Worm (Caenorhabditis elegans) whole organism, L1 larva: ENCODE measurements around the gene ric-3.

Experiments
- C04F5.9 ChIP-seq: sonication (generic microtip); optimal IDR thresholded peaks from 2 replicates; lab custom pipeline; 2016; ENCODE audit warnings: missing genetic modification characterization, missing compliant biosample characterization
- C16A3.4 ChIP-seq: fragments of 150-350 bp; optimal IDR thresholded peaks from 2 replicates; lab custom pipeline; 2014; ENCODE audit warnings: missing biosample characterization, missing genetic modification characterization
- C34B4.2 ChIP-seq: sonication (generic microtip); optimal IDR thresholded peaks from 2 replicates; lab custom pipeline; 2017; ENCODE audit warnings: mild to moderate bottlenecking, missing genetic modification characterization, missing compliant biosample characterization
- F16B12.6 ChIP-seq: fragments of 150-350 bp; optimal IDR thresholded peaks from 2 replicates; lab custom pipeline; 2014; ENCODE audit warnings: missing biosample characterization, missing genetic modification characterization
- alr-1 ChIP-seq: fragments of 200-800 bp; sonication (Bioruptor generic); optimal IDR thresholded peaks from 2 replicates; lab custom pipeline; 2018; ENCODE audit warnings: borderline replicate concordance, mild to moderate bottlenecking, missing genetic modification characterization, missing compliant biosample characterization
- aly-2 ChIP-seq: fragments of 150-350 bp; optimal IDR thresholded peaks from 2 replicates; lab custom pipeline; 2014; ENCODE audit warnings: missing biosample characterization, missing genetic modification characterization
- blmp-1 ChIP-seq: fragments of 150-350 bp; optimal IDR thresholded peaks from 2 replicates; lab custom pipeline; 2014; ENCODE audit warnings: missing biosample characterization, missing genetic modification characterization
- ceh-63 ChIP-seq: fragments of 200-800 bp; sonication (Bioruptor generic); optimal IDR thresholded peaks from 2 replicates; lab custom pipeline; 2018; ENCODE audit warnings: mild to moderate bottlenecking, missing genetic modification characterization, missing compliant biosample characterization
- ceh-8 ChIP-seq: fragments of 200-800 bp; sonication (Bioruptor generic); optimal IDR thresholded peaks from 2 replicates; lab custom pipeline; 2018; ENCODE audit warnings: mild to moderate bottlenecking, missing genetic modification characterization, moderate library complexity, missing compliant biosample characterization
- ces-1 ChIP-seq: fragments of 150-350 bp; optimal IDR thresholded peaks from 2 replicates; lab custom pipeline; 2014; ENCODE audit warnings: missing biosample characterization, missing genetic modification reagents, missing genetic modification characterization
- dpl-1 ChIP-seq, 3 experiments: fragments of 150-350 bp in 2 of 3; sonication (generic microtip) in 1 of 3; optimal IDR thresholded peaks; 2 replicates each; lab custom pipeline; 2014 to 2017; ENCODE audit warnings: missing biosample characterization in 3 of 3, missing genetic modification characterization in 3 of 3, missing genetic modification reagents in 3 of 3
- dsc-1 ChIP-seq: sonication (generic microtip); optimal IDR thresholded peaks from 2 replicates; lab custom pipeline; 2016; ENCODE audit warnings: mild to moderate bottlenecking, missing genetic modification characterization, missing compliant biosample characterization
- egl-13 ChIP-seq: sonication (generic microtip); optimal IDR thresholded peaks from 2 replicates; lab custom pipeline; 2016; ENCODE audit warnings: missing genotype, missing genetic modification reagents, missing genetic modification characterization, missing compliant biosample characterization
- egl-27 ChIP-seq, 2 experiments: fragments of 150-350 bp in 1 of 2; sonication (generic microtip); optimal IDR thresholded peaks; 3 replicates each; lab custom pipeline; 2017 to 2018; ENCODE audit warnings: missing biosample characterization in 2 of 2, missing genetic modification characterization in 2 of 2, missing genetic modification reagents in 2 of 2
- elt-2 ChIP-seq: sonication (generic microtip); optimal IDR thresholded peaks from 2 replicates; lab custom pipeline; 2016; ENCODE audit warnings: missing genetic modification characterization, mild to moderate bottlenecking, inconsistent platforms, missing compliant biosample characterization, missing genetic modification reagents
- elt-3 ChIP-seq, 6 experiments: fragments of 150-350 bp in 1 of 6; sonication (generic microtip); optimal IDR thresholded peaks; 2 replicates each; lab custom pipeline; 2017 to 2018; ENCODE audit warnings: missing biosample characterization in 6 of 6, missing genetic modification characterization in 6 of 6, inconsistent platforms in 1 of 6
- ets-5 ChIP-seq: fragments of 200-800 bp; sonication (Bioruptor generic); IDR thresholded peaks from 2 replicates; pipeline ENCODE4 v1.3.6; 2022; ENCODE audit warnings: missing genetic modification characterization, missing compliant biosample characterization
- fkh-10 ChIP-seq: sonication (generic microtip); optimal IDR thresholded peaks from 2 replicates; lab custom pipeline; 2017; ENCODE audit warnings: missing biosample characterization, missing genetic modification reagents, missing genetic modification characterization
- fkh-4 ChIP-seq: sonication (generic microtip); optimal IDR thresholded peaks from 2 replicates; lab custom pipeline; 2016; ENCODE audit warnings: missing compliant biosample characterization, missing genetic modification characterization, borderline replicate concordance
- fkh-8 ChIP-seq: sonication (generic microtip); optimal IDR thresholded peaks from 2 replicates; lab custom pipeline; 2016; ENCODE audit warnings: mild to moderate bottlenecking, missing genetic modification characterization, missing compliant biosample characterization
- fos-1 ChIP-seq: fragments of 150-350 bp; optimal IDR thresholded peaks from 2 replicates; lab custom pipeline; 2014; ENCODE audit warnings: missing biosample characterization, missing genetic modification characterization
- grh-1 ChIP-seq: fragments of 200-800 bp; sonication (Bioruptor generic); IDR thresholded peaks from 2 replicates; pipeline ENCODE4 v1.3.6; 2022; ENCODE audit warnings: missing genetic modification reagents, missing genetic modification characterization, missing compliant biosample characterization
- hpl-2 ChIP-seq: fragments of 150-350 bp; optimal IDR thresholded peaks from 2 replicates; lab custom pipeline; 2014; ENCODE audit warnings: missing biosample characterization, missing genetic modification reagents, missing genetic modification characterization
- irx-1 ChIP-seq: sonication (generic microtip); optimal IDR thresholded peaks from 2 replicates; lab custom pipeline; 2016; ENCODE audit warnings: missing genetic modification characterization, missing compliant biosample characterization
- isw-1 ChIP-seq: fragments of 200-800 bp; sonication (Bioruptor generic); IDR thresholded peaks from 2 replicates; pipeline ENCODE4 v1.3.6; 2022; ENCODE audit warnings: missing genetic modification characterization, missing compliant biosample characterization
- lin-13 ChIP-seq: fragments of 150-350 bp; optimal IDR thresholded peaks from 2 replicates; lab custom pipeline; 2014; ENCODE audit warnings: missing biosample characterization, missing genetic modification reagents, missing genetic modification characterization
- lin-14 ChIP-seq: fragments of 200-800 bp; sonication (Bioruptor generic); optimal IDR thresholded peaks from 2 replicates; lab custom pipeline; 2018; ENCODE audit warnings: mild to moderate bottlenecking, missing genetic modification characterization, moderate library complexity, missing compliant biosample characterization
- lin-35 ChIP-seq, 2 experiments: fragments of 150-350 bp; optimal IDR thresholded peaks; 2 replicates each; lab custom pipeline; 2014; ENCODE audit warnings: missing biosample characterization in 2 of 2, missing genetic modification characterization in 2 of 2, missing genetic modification reagents in 2 of 2
- lin-39 ChIP-seq: fragments of 150-350 bp; optimal IDR thresholded peaks from 2 replicates; lab custom pipeline; 2014; ENCODE audit warnings: missing biosample characterization, missing genetic modification reagents, missing genetic modification characterization
- lsy-2 ChIP-seq, 2 experiments: fragments of 150-350 bp; optimal IDR thresholded peaks; 2 replicates each; lab custom pipeline; 2014; ENCODE audit warnings: missing biosample characterization in 2 of 2, missing genetic modification characterization in 2 of 2
- mab-9 ChIP-seq: fragments of 200-800 bp; sonication (Bioruptor generic); IDR thresholded peaks from 2 replicates; pipeline ENCODE4 v1.3.6; 2022; ENCODE audit warnings: missing genetic modification reagents, missing genetic modification characterization, missing compliant biosample characterization
- mdl-1 ChIP-seq, 2 experiments: fragments of 150-350 bp; optimal IDR thresholded peaks; 2 replicates each; lab custom pipeline; 2014 to 2017; ENCODE audit warnings: missing biosample characterization in 2 of 2, missing genetic modification characterization in 2 of 2, inconsistent platforms in 1 of 2
- mef-2 ChIP-seq: fragments of 150-350 bp; optimal IDR thresholded peaks from 2 replicates; lab custom pipeline; 2014; ENCODE audit warnings: missing biosample characterization, missing genetic modification characterization
- mep-1 ChIP-seq: fragments of 150-350 bp; optimal IDR thresholded peaks from 2 replicates; lab custom pipeline; 2014; ENCODE audit warnings: missing biosample characterization, missing genetic modification characterization
- nhr-11 ChIP-seq: fragments of 150-350 bp; optimal IDR thresholded peaks from 2 replicates; lab custom pipeline; 2014; ENCODE audit warnings: missing biosample characterization, missing genetic modification characterization
- nhr-12 ChIP-seq: sonication (generic microtip); optimal IDR thresholded peaks from 2 replicates; lab custom pipeline; 2017; ENCODE audit warnings: missing biosample characterization, missing genetic modification characterization
- nhr-19 ChIP-seq: fragments of 200-800 bp; sonication (Bioruptor generic); conservative IDR thresholded peaks from 2 replicates; pipeline ENCODE4 v1.3.6; 2022; ENCODE audit warnings: missing genetic modification characterization, missing compliant biosample characterization
- nhr-47 ChIP-seq: sonication (generic microtip); optimal IDR thresholded peaks from 2 replicates; lab custom pipeline; 2016; ENCODE audit warnings: mild to moderate bottlenecking, missing genetic modification characterization, moderate library complexity, missing compliant biosample characterization
- nhr-85 ChIP-seq: sonication (generic microtip); peaks from one replicate; lab custom pipeline; 2016; ENCODE audit warnings: missing genetic modification characterization, inconsistent platforms, missing compliant biosample characterization
- nhr-90 ChIP-seq: sonication (generic microtip); optimal IDR thresholded peaks from 2 replicates; lab custom pipeline; 2016; ENCODE audit warnings: mild to moderate bottlenecking, missing genetic modification characterization, missing compliant biosample characterization; ENCODE audit not compliant: poor library complexity
- pag-3 ChIP-seq: sonication (generic microtip); optimal IDR thresholded peaks from 2 replicates; lab custom pipeline; 2017; ENCODE audit warnings: missing genetic modification characterization, mild to moderate bottlenecking, missing compliant biosample characterization, antibody characterized with exemption, borderline replicate concordance; ENCODE audit not compliant: insufficient read depth
- snu-23 ChIP-seq: sonication (generic microtip); optimal IDR thresholded peaks from 2 replicates; lab custom pipeline; 2016; ENCODE audit warnings: missing genetic modification characterization, missing compliant biosample characterization
- sptf-1 ChIP-seq: fragments of 150-350 bp; optimal IDR thresholded peaks from 2 replicates; lab custom pipeline; 2014; ENCODE audit warnings: missing biosample characterization, missing genetic modification characterization
- sup-37 ChIP-seq: fragments of 200-800 bp; sonication (Bioruptor generic); optimal IDR thresholded peaks from 2 replicates; lab custom pipeline; 2018; ENCODE audit warnings: mild to moderate bottlenecking, missing genetic modification characterization, missing compliant biosample characterization
- tlp-1 ChIP-seq: fragments of 150-350 bp; optimal IDR thresholded peaks from 2 replicates; lab custom pipeline; 2014; ENCODE audit warnings: missing biosample characterization, missing genetic modification characterization
- unc-86 ChIP-seq: sonication (generic microtip); optimal IDR thresholded peaks from 2 replicates; lab custom pipeline; 2016; ENCODE audit warnings: missing genetic modification characterization, missing compliant biosample characterization
- vab-15 ChIP-seq: sonication (generic microtip); optimal IDR thresholded peaks from 2 replicates; lab custom pipeline; 2017; ENCODE audit warnings: missing genotype, mild to moderate bottlenecking, missing genetic modification characterization, missing compliant biosample characterization
- xbp-1 ChIP-seq: sonication (generic microtip); optimal IDR thresholded peaks from 2 replicates; lab custom pipeline; 2016; ENCODE audit warnings: missing genetic modification characterization, missing compliant biosample characterization
- zag-1 ChIP-seq: fragments of 150-350 bp; optimal IDR thresholded peaks from 2 replicates; lab custom pipeline; 2014; ENCODE audit warnings: missing biosample characterization, missing genetic modification characterization
- zip-4 ChIP-seq: fragments of 200-800 bp; sonication (Bioruptor generic); optimal IDR thresholded peaks from 2 replicates; lab custom pipeline; 2018; ENCODE audit warnings: mild to moderate bottlenecking, missing genetic modification characterization, moderate library complexity, missing compliant biosample characterization
- ztf-11 ChIP-seq, 2 experiments: sonication (generic microtip); optimal IDR thresholded peaks; 2 replicates each; lab custom pipeline; 2016 to 2017; ENCODE audit warnings: missing genetic modification characterization in 2 of 2, missing biosample characterization in 1 of 2, missing compliant biosample characterization in 1 of 2
- ztf-4 ChIP-seq: fragments of 150-350 bp; optimal IDR thresholded peaks from 2 replicates; lab custom pipeline; 2014; ENCODE audit warnings: missing biosample characterization, missing genetic modification characterization

Gene ric-3

DNA sequence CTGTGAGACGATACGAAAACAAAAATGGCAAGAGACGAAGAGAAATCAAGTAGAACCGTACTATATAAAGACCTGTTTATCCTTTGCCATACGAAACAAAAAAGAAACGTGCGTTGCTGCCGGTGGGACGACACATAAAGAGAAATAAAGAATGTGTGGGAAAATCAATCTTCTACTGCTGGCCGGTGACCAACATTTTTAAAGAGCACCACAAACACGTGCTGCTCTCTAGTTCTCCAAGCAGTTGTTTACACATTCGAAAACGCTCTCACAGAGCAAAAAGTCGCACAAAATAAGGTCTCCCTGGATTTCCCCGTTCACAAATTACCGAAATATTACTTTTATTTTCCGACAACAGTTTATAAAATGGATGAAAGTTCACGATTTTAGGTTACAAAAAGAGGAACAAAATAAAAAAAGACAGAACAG, 28.5 kb upstream of the ric-3 start, which contains the start of gene imp-3 (continued):
- TF ChIP-seq dsc-1 (tag; lab: Kevin White, UChicago) = peak; percentile 18
- TF ChIP-seq ces-1 (GFP tag; lab: Kevin White, UChicago) = no peak
- no peak for TF ChIP-seq isw-1
- TF ChIP-seq fkh-4 (tag; lab: Kevin White, UChicago) = no peak
- TF ChIP-seq nhr-90 = peak; percentile 58
- TF ChIP-seq F16B12.6 = no peak
- no peak for TF ChIP-seq nhr-12 (tag; lab: Kevin White, UChicago)
- TF ChIP-seq fkh-8 (tag; lab: Kevin White, UChicago) = no peak
- TF ChIP-seq zip-4 = no peak
- TF ChIP-seq blmp-1 (tag; lab: Kevin White, UChicago) = peak; percentile 21
- TF ChIP-seq nhr-11 (tag; lab: Kevin White, UChicago) = no peak
- peak; percentile 6 for TF ChIP-seq elt-2
- peak; percentile 71 for TF ChIP-seq lin-14
- TF ChIP-seq fos-1 (tag; lab: Kevin White, UChicago) = no peak
- no peak for TF ChIP-seq unc-86 (tag; lab: Kevin White, UChicago)
- no peak for TF ChIP-seq fkh-10
- peak; percentile 13 to 62 for TF ChIP-seq lin-35 (GFP tag; optimal IDR thresholded peaks at IDR 0.05; lab: Kevin White, UChicago)
- TF ChIP-seq elt-3 (tag; optimal IDR thresholded peaks at IDR 0.05; lab: Kevin White, UChicago) = peak in 3 of 6 experiments; percentile 12 to 56 (median 15)
- TF ChIP-seq irx-1 (tag; lab: Kevin White, UChicago) = peak; percentile 18
- TF ChIP-seq aly-2 (tag; lab: Kevin White, UChicago) = peak; percentile 16
- TF ChIP-seq ztf-11 (tag; optimal IDR thresholded peaks at IDR 0.05; lab: Kevin White, UChicago) = no peak
- no peak for TF ChIP-seq C04F5.9
- no peak for TF ChIP-seq pag-3 (tag; lab: Kevin White, UChicago)
- no peak for TF ChIP-seq lin-39 (tag; lab: Kevin White, UChicago)
- peak; percentile 57 for TF ChIP-seq snu-23 (GFP tag; lab: Kevin White, UChicago)
- peak in 2 of 3 experiments; percentile 31 to 41 for TF ChIP-seq dpl-1 (GFP tag; optimal IDR thresholded peaks at IDR 0.05; lab: Kevin White, UChicago)
- TF ChIP-seq ztf-4 (tag; lab: Kevin White, UChicago) = peak; percentile 36
- 0 out of 2 replicates have a peak, but pooled peaks have one; percentile 25 for TF ChIP-seq grh-1 (GFP tag; lab: Robert Waterston, UW)
- TF ChIP-seq sptf-1 (tag; lab: Kevin White, UChicago) = no peak
- no peak for TF ChIP-seq C34B4.2 (tag; lab: Kevin White, UChicago)
- no peak for TF ChIP-seq egl-13 (tag; lab: Kevin White, UChicago)
- no peak for TF ChIP-seq mep-1
- TF ChIP-seq nhr-47 = peak; percentile 66
- no peak for TF ChIP-seq ets-5 (GFP tag; lab: Robert Waterston, UW)
- no peak for TF ChIP-seq C16A3.4 (tag; lab: Kevin White, UChicago)
- TF ChIP-seq mdl-1 (tag; optimal IDR thresholded peaks at IDR 0.05; lab: Kevin White, UChicago) = peak in 1 of 2 experiments; percentile 78
- no peak for TF ChIP-seq ceh-8 (GFP tag; lab: Kevin White, UChicago)
- TF ChIP-seq nhr-19 = 0 out of 2 replicates have a peak, but pooled peaks have one; percentile 11
- TF ChIP-seq tlp-1 (tag; lab: Kevin White, UChicago) = no peak
- TF ChIP-seq xbp-1 (tag; lab: Kevin White, UChicago) = peak; percentile 7
- no peak for TF ChIP-seq zag-1 (tag; lab: Kevin White, UChicago)
- no peak for TF ChIP-seq ceh-63 (GFP tag; lab: Kevin White, UChicago)
- TF ChIP-seq alr-1 = no peak
- no peak for TF ChIP-seq lin-13 (GFP tag; lab: Kevin White, UChicago)
- no peak for TF ChIP-seq hpl-2
- no peak for TF ChIP-seq egl-27 (tag; optimal IDR thresholded peaks at IDR 0.05; lab: Kevin White, UChicago)
- peak; percentile 55 to 60 for TF ChIP-seq lsy-2 (tag; optimal IDR thresholded peaks at IDR 0.05; lab: Kevin White, UChicago)
- peak; percentile 40 for TF ChIP-seq nhr-85 (tag; lab: Kevin White, UChicago)
- TF ChIP-seq mab-9 = no peak
- TF ChIP-seq sup-37 (GFP tag; lab: Kevin White, UChicago) = no peak
- no peak for TF ChIP-seq mef-2 (tag; lab: Kevin White, UChicago)
- no peak for TF ChIP-seq vab-15
